Worm (Caenorhabditis elegans) whole organism, early embryonic: ENCODE data around the gene srw-26.
"Not testable (repeated sequence)": the region's sequence is repeated elsewhere in the genome, so short reads cannot be mapped to it uniquely, and the experiment has no call there.

Experiments used
- B0310.2 ChIP-seq: sonication (generic microtip); optimal IDR thresholded peaks from 2 replicates; lab custom pipeline; 2016; ENCODE audit warnings: mild to moderate bottlenecking, missing genetic modification characterization, missing compliant biosample characterization
- F13C5.2 ChIP-seq: sonication (generic microtip); optimal IDR thresholded peaks from 2 replicates; lab custom pipeline; 2017; ENCODE audit warnings: mild to moderate bottlenecking, missing genetic modification characterization, inconsistent platforms, missing compliant biosample characterization
- aly-1 ChIP-seq: sonication (generic microtip); optimal IDR thresholded peaks from 2 replicates; lab custom pipeline; 2016; ENCODE audit warnings: missing genetic modification characterization, missing compliant biosample characterization
- ama-1 ChIP-seq: fragments of 150-350 bp; optimal IDR thresholded peaks from 2 replicates; lab custom pipeline; 2014
- ceh-13 ChIP-seq: fragments of 200-800 bp; sonication (Bioruptor generic); optimal IDR thresholded peaks from 2 replicates; lab custom pipeline; 2018; ENCODE audit warnings: mild to moderate bottlenecking, missing genetic modification characterization, missing compliant biosample characterization
- ceh-36 ChIP-seq: sonication (generic microtip); optimal IDR thresholded peaks from 2 replicates; lab custom pipeline; 2016; ENCODE audit warnings: missing genetic modification characterization, inconsistent platforms, missing compliant biosample characterization
- ets-7 ChIP-seq: sonication (generic microtip); optimal IDR thresholded peaks from 2 replicates; lab custom pipeline; 2016; ENCODE audit warnings: missing genotype, missing genetic modification characterization, missing compliant biosample characterization
- flt-1 ChIP-seq: fragments of 200-800 bp; sonication (Bioruptor generic); IDR thresholded peaks from 2 replicates; pipeline ENCODE4 v1.3.6; 2022; ENCODE audit warnings: missing genetic modification characterization, missing compliant biosample characterization
- hmbx-1 ChIP-seq: sonication (generic microtip); optimal IDR thresholded peaks from 2 replicates; lab custom pipeline; 2016; ENCODE audit warnings: mild to moderate bottlenecking, missing genetic modification characterization, missing compliant biosample characterization
- hmg-4 ChIP-seq: fragments of 200-800 bp; sonication (Bioruptor generic); optimal IDR thresholded peaks from 2 replicates; lab custom pipeline; 2018; ENCODE audit warnings: mild to moderate bottlenecking, missing genetic modification characterization, missing compliant biosample characterization
- hnd-1 ChIP-seq: sonication (generic microtip); optimal IDR thresholded peaks from 2 replicates; lab custom pipeline; 2016; ENCODE audit warnings: missing genetic modification characterization, missing compliant biosample characterization
- pes-1 ChIP-seq: fragments of 200-800 bp; sonication (Bioruptor generic); IDR thresholded peaks from 2 replicates; pipeline ENCODE4 v1.3.6; 2022; ENCODE audit warnings: missing genetic modification reagents, missing genetic modification characterization, missing compliant biosample characterization
- scrt-1 ChIP-seq: fragments of 200-800 bp; sonication (Bioruptor generic); IDR thresholded peaks from 2 replicates; pipeline ENCODE4 v1.3.6; 2022; ENCODE audit warnings: missing genetic modification characterization, missing compliant biosample characterization
- sea-1 ChIP-seq: fragments of 200-800 bp; sonication (Bioruptor generic); conservative IDR thresholded peaks from 2 replicates; pipeline ENCODE4 v1.3.6; 2022; ENCODE audit warnings: missing genetic modification characterization, missing compliant biosample characterization
- tbx-11 ChIP-seq: fragments of 200-800 bp; sonication (Bioruptor generic); IDR thresholded peaks from 2 replicates; pipeline ENCODE4 v1.3.6; 2022; ENCODE audit warnings: missing genetic modification characterization, missing compliant biosample characterization
- tbx-37 ChIP-seq: fragments of 200-800 bp; sonication (Bioruptor generic); conservative IDR thresholded peaks from 2 replicates; pipeline ENCODE4 v1.3.6; 2022; ENCODE audit warnings: missing genetic modification reagents, missing genetic modification characterization, missing compliant biosample characterization
- tra-4 ChIP-seq: sonication (generic microtip); optimal IDR thresholded peaks from 2 replicates; lab custom pipeline; 2017; ENCODE audit warnings: missing genetic modification characterization, missing compliant biosample characterization

srw-26 gene

ce11 chrV:15921102-15921501 is 11.2 kb downstream of the srw-26 start, which contains the start of gene cdr-1:
Gene cdr-1 (plus strand): TSS chrV:15921309.
- TF ChIP-seq sea-1 (GFP tag; lab: Robert Waterston, UW) (no peak), scrt-1 (no peak), ets-7 (tag; lab: Kevin White, UChicago) (no peak), tbx-37 (GFP tag; lab: Robert Waterston, UW) (no peak), hmbx-1 (tag; lab: Kevin White, UChicago) (no peak), hnd-1 (no peak), B0310.2 (tag; lab: Kevin White, UChicago) (no peak), tbx-11 (GFP tag; lab: Robert Waterston, UW) (no peak), ama-1 (lab: Kevin White, UChicago) (no peak)

DNA sequence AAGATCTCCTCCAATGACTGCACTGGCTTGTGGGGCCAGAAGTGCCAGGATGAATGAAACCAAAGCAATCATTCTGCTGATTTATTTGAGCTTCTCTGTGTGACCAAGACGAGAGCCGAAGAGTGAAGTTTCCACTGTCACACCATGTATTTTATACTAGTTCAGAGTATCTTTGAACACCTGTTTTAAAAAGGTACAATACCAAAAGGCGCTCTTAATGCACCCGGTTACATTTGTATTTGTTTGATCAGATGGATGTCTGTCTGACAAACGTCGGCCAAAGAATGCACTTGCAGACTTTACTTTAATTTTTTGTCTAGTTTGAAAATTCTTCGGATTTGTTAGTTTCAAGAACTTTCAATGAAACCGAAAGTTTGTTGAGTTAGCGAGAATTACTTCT is 12.0 kb downstream of the srw-26 start, which contains the start of gene F35E8.10:
F35E8.10 (minus strand) TSS at position 101 of the 400 bp plus-strand sequence.
- no peak for TF ChIP-seq ceh-13 (GFP tag; lab: Kevin White, UChicago)

DNA sequence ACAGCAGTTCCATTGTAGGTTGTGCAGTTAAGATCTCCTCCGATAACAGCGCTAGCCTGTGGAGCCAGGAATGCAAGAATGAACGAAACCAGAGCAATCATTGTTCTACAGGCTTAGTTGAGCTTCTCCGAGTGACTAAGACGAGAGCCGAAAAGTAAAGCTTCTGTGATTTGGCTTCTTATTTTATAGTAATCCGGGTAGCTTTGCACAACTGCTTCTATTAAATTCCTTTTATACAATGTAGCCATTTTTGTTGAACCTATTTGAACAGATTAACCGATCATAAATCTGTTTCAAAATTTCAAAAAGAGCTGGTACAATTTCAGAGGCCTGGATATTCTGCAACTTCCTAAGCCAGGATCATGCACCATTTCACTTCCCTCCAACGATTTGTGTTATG is 14.8 kb downstream of the srw-26 start, which contains the start of gene F35E8.9:
F35E8.9 (minus strand) TSS at position 101 of the 400 bp plus-strand sequence.
- TF ChIP-seq ama-1 (lab: Kevin White, UChicago), result no peak
- TF ChIP-seq scrt-1, result no peak
- TF ChIP-seq ceh-36, result no peak

DNA sequence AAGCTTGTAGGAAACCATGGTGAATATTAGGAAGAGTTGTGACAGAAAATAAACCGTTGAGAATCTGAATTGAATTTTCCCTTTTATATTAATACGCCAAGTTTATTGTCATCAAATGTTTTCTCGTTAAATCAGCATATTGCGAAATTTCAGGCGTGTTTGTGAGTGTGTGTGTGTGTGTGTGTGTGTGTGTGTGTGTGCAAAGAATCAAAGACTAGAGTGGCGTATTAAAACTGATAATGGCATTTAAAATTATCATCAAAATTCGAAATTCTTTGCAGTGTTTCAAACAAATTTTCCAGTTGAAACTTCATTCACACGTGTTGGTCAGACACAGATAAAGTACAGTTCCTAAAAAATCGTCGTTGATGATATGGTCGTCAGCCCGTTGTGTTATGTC is 16.4 kb downstream of the srw-26 start, which contains the start of gene gst-38:
gst-38 (minus strand) TSS at position 152 of the 400 bp plus-strand sequence.
- TF ChIP-seq F13C5.2 (tag; lab: Kevin White, UChicago), result no peak
- TF ChIP-seq ceh-36, result no peak
- no peak for TF ChIP-seq ama-1 (lab: Kevin White, UChicago)
- no peak for TF ChIP-seq hnd-1
- TF ChIP-seq flt-1 (GFP tag; lab: Robert Waterston, UW), result no peak
- TF ChIP-seq tra-4 (tag; lab: Kevin White, UChicago), result no peak
- no peak for TF ChIP-seq aly-1 (tag; lab: Kevin White, UChicago)
- TF ChIP-seq ets-7 (tag; lab: Kevin White, UChicago), result no peak

DNA sequence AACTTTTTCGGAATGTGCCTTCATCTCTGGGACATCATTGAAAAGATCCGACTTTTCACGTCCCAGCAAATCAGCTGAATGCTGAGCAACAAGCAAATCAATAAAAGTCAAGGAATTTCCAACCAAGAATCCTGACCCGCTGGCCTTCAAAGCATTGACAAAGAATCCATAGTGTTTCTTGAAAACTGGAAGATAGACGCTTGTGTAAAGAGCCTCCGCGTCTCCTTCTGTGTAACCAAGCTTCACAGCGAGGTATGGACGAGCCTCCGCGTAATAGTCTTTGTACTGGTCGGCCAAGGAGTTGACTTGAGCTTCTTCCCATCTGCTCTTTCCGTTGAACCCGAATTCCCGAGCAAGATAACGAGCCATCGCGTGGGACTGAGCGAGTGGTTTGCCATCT is 17.0 kb downstream of the srw-26 start:
- no peak for TF ChIP-seq ets-7 (tag; lab: Kevin White, UChicago)
- TF ChIP-seq hmbx-1 (tag; lab: Kevin White, UChicago), result no peak

- TF ChIP-seq tra-4 (tag; lab: Kevin White, UChicago), result no peak
- no peak for TF ChIP-seq hmbx-1 (tag; lab: Kevin White, UChicago)
- TF ChIP-seq scrt-1, result no peak
- TF ChIP-seq tbx-11 (GFP tag; lab: Robert Waterston, UW), result no peak
- no peak for TF ChIP-seq F13C5.2 (tag; lab: Kevin White, UChicago)
- no peak for TF ChIP-seq hnd-1
Observed at ce11 chrV:15914774-15915173, 17.5 kb downstream of the srw-26 start.

ce11 chrV:15913714-15914113 is 18.6 kb downstream of the srw-26 start, which contains the start of gene F35E8.7:
Gene F35E8.7 (plus strand): TSS chrV:15914014.
- TF ChIP-seq ets-7 (tag; lab: Kevin White, UChicago), result no peak
- no peak for TF ChIP-seq F13C5.2 (tag; lab: Kevin White, UChicago)
- TF ChIP-seq ceh-36, result no peak
- no peak for TF ChIP-seq ceh-13 (GFP tag; lab: Kevin White, UChicago)

DNA sequence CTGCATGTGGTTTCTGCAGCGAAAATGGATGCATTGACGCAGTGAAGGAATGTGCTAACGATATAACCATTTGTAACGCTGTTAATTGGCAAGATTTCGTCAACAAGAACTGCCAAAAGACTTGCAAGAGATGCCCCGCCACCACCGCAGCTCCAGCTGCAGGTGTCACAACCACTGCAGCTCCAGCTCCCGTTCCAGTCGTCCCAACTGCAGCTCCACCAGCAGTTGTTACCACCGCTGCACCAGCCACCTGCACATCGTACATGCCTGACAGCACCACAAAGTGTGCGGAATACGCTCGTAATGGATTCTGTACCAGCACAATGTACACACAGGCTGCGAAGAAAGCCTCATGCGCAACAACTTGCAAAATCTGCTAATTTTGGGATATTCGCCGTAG is 19.6 kb downstream of the srw-26 start:
- TF ChIP-seq hmg-4, result no peak
- TF ChIP-seq sea-1 (GFP tag; lab: Robert Waterston, UW), result no peak
- no peak for TF ChIP-seq ceh-36
- no peak for TF ChIP-seq aly-1 (tag; lab: Kevin White, UChicago)
- TF ChIP-seq ceh-13 (GFP tag; lab: Kevin White, UChicago), result no peak
- no peak for TF ChIP-seq hmbx-1 (tag; lab: Kevin White, UChicago)
- no peak for TF ChIP-seq B0310.2 (tag; lab: Kevin White, UChicago)
- no peak for TF ChIP-seq pes-1
- TF ChIP-seq scrt-1, result no peak
- TF ChIP-seq hnd-1, result no peak

ce11 chrV:15911848-15912247 is 20.4 kb downstream of the srw-26 start, which contains the start of gene F35E8.6:
Gene F35E8.6 (plus strand): TSS chrV:15912148.
- TF ChIP-seq aly-1 (tag; lab: Kevin White, UChicago) (no peak), ets-7 (tag; lab: Kevin White, UChicago) (no peak), F13C5.2 (tag; lab: Kevin White, UChicago) (no peak), pes-1 (no peak)

ce11 chrV:15905530-15905929 is 26.8 kb downstream of the srw-26 start, which contains the start of the genes F35E8.1 and F35E8.2:
Gene F35E8.1 (minus strand): TSS chrV:15905630.
Gene F35E8.2 (plus strand): TSS chrV:15905661.
- not testable (repeated sequence) for TF ChIP-seq B0310.2 (tag; lab: Kevin White, UChicago); F13C5.2 (tag; lab: Kevin White, UChicago); pes-1
